Worm (Caenorhabditis elegans) whole organism, L1 larva: ENCODE results near the gene F27E5.7.

Experiments
- lin-39 ChIP-seq: fragments of 150-350 bp; optimal IDR thresholded peaks from 2 replicates; lab custom pipeline; 2014; ENCODE audit warnings: missing biosample characterization, missing genetic modification reagents, missing genetic modification characterization
- mep-1 ChIP-seq: fragments of 150-350 bp; optimal IDR thresholded peaks from 2 replicates; lab custom pipeline; 2014; ENCODE audit warnings: missing biosample characterization, missing genetic modification characterization
- nhr-11 ChIP-seq: fragments of 150-350 bp; optimal IDR thresholded peaks from 2 replicates; lab custom pipeline; 2014; ENCODE audit warnings: missing biosample characterization, missing genetic modification characterization
- nhr-12 ChIP-seq: sonication (generic microtip); optimal IDR thresholded peaks from 2 replicates; lab custom pipeline; 2017; ENCODE audit warnings: missing biosample characterization, missing genetic modification characterization
- nhr-20 ChIP-seq: sonication (generic microtip); optimal IDR thresholded peaks from 2 replicates; lab custom pipeline; 2016; ENCODE audit warnings: mild to moderate bottlenecking, missing genetic modification characterization, missing compliant biosample characterization
- nhr-28 ChIP-seq: fragments of 150-350 bp; optimal IDR thresholded peaks from 2 replicates; lab custom pipeline; 2014; ENCODE audit warnings: missing biosample characterization, missing genetic modification characterization
- snpc-4 ChIP-seq: fragments of 150-350 bp; optimal IDR thresholded peaks from 2 replicates; lab custom pipeline; 2014; ENCODE audit warnings: missing biosample characterization, missing genetic modification characterization
- sptf-1 ChIP-seq: fragments of 150-350 bp; optimal IDR thresholded peaks from 2 replicates; lab custom pipeline; 2014; ENCODE audit warnings: missing biosample characterization, missing genetic modification characterization
- unc-130 ChIP-seq: fragments of 150-350 bp; optimal IDR thresholded peaks from 2 replicates; lab custom pipeline; 2017; ENCODE audit warnings: missing biosample characterization, missing genetic modification characterization, inconsistent platforms
- unc-62 ChIP-seq: fragments of 150-350 bp; optimal IDR thresholded peaks from 2 replicates; lab custom pipeline; 2014; ENCODE audit warnings: missing biosample characterization, missing genetic modification reagents, missing genetic modification characterization
- unc-86 ChIP-seq: sonication (generic microtip); optimal IDR thresholded peaks from 2 replicates; lab custom pipeline; 2016; ENCODE audit warnings: missing genetic modification characterization, missing compliant biosample characterization
- xbp-1 ChIP-seq: sonication (generic microtip); optimal IDR thresholded peaks from 2 replicates; lab custom pipeline; 2016; ENCODE audit warnings: missing genetic modification characterization, missing compliant biosample characterization

ce11 chrII:10093120-10093519 lies 29.4 kb upstream of the F27E5.7 start:
- no peak for TF ChIP-seq unc-130
- no peak for TF ChIP-seq unc-62
- TF ChIP-seq sptf-1, result no peak
- TF ChIP-seq snpc-4 (tag; lab: Kevin White, UChicago), result no peak
- TF ChIP-seq nhr-28 (tag; lab: Kevin White, UChicago), result no peak
- TF ChIP-seq nhr-12 (tag; lab: Kevin White, UChicago), result no peak
- no peak for TF ChIP-seq lin-39 (tag; lab: Kevin White, UChicago)
- TF ChIP-seq xbp-1 (tag; lab: Kevin White, UChicago), result no peak
- TF ChIP-seq nhr-11, result no peak
- no peak for TF ChIP-seq mep-1
- no peak for TF ChIP-seq unc-86 (tag; lab: Kevin White, UChicago)
- TF ChIP-seq nhr-20 (tag; lab: Kevin White, UChicago), result no peak
